Fruit fly (Drosophila melanogaster): ENCODE data around the gene t-cup.

The t-cup gene

dm6 chr2L:12507338-12508053 is 10.4 kb upstream of the t-cup start, which contains the start of gene CG43051 (continued):
- TF ChIP-seq CG14860 (GFP tag; IDR thresholded peaks at IDR 0.05; ENCODE audit: partially characterized antibody) (no peak), Doc2 (GFP tag; IDR thresholded peaks at IDR 0.05) (no peak), MBD-R2 (GFP tag; IDR thresholded peaks at IDR 0.05) (no peak), dmrt99B (tag; optimal IDR thresholded peaks at IDR 0.05) (no peak), CG17361 (GFP tag; IDR thresholded peaks at IDR 0.05) (no peak), z (GFP tag; IDR thresholded peaks at IDR 0.05) (no peak), CG14965 (GFP tag; optimal IDR thresholded peaks at IDR 0.05; ENCODE audit: borderline replicate concordance) (no peak), CG2678 (tag; optimal IDR thresholded peaks at IDR 0.05) (peak; percentile 5), bsh (GFP tag; optimal IDR thresholded peaks at IDR 0.05) (no peak), CG2129 (GFP tag; IDR thresholded peaks at IDR 0.05; ENCODE audit: partially characterized antibody) (no peak), CG11696 (GFP tag; IDR thresholded peaks at IDR 0.05) (no peak), caup (GFP tag; optimal IDR thresholded peaks at IDR 0.05; ENCODE audit: severe bottlenecking) (no peak), usp (GFP tag; optimal IDR thresholded peaks at IDR 0.05) (no peak), ind (GFP tag; optimal IDR thresholded peaks at IDR 0.05) (no peak), en (GFP tag; optimal IDR thresholded peaks at IDR 0.05) (no peak), CG3838 (GFP tag; optimal IDR thresholded peaks at IDR 0.05) (peak; percentile 88), Lim3 (GFP tag; IDR thresholded peaks at IDR 0.05) (no peak), D19B (GFP tag; optimal IDR thresholded peaks at IDR 0.05) (peak; percentile 24), slou (GFP tag; optimal IDR thresholded peaks at IDR 0.05) (no peak), CG12942 (GFP tag; optimal IDR thresholded peaks at IDR 0.05) (no peak), CG8944 (GFP tag; optimal IDR thresholded peaks at IDR 0.05) (no peak), CG6254 (GFP tag; optimal IDR thresholded peaks at IDR 0.05) (no peak), cad (GFP tag; optimal IDR thresholded peaks at IDR 0.05) (no peak), dmrt11E (tag; optimal IDR thresholded peaks at IDR 0.05) (no peak), CG2875 (GFP tag; optimal IDR thresholded peaks at IDR 0.05) (no peak), stc (GFP tag; IDR thresholded peaks at IDR 0.05) (peak; percentile 59; the same call in 1 of the 2 replicates), CG18764 (GFP tag; optimal IDR thresholded peaks at IDR 0.05) (no peak), CG6791 (GFP tag; IDR thresholded peaks at IDR 0.05; ENCODE audit: partially characterized antibody) (no peak), CG9932 (GFP tag; IDR thresholded peaks at IDR 0.05) (no peak), Chrac-16 (GFP tag; optimal IDR thresholded peaks at IDR 0.05) (no peak), Scr (GFP tag; IDR thresholded peaks at IDR 0.05; ENCODE audit: partially characterized antibody) (peak; percentile 32; the same call in 1 of the 2 replicates), danr (GFP tag; IDR thresholded peaks at IDR 0.05) (0 out of 2 replicates have a peak, but pooled peaks have one; percentile 6), Bgb (GFP tag; IDR thresholded peaks at IDR 0.05; ENCODE audit: partially characterized antibody) (0 out of 2 replicates have a peak, but pooled peaks have one; percentile 30), Fer1 (GFP tag; optimal IDR thresholded peaks at IDR 0.05) (peak; percentile 10), trh (GFP tag; optimal IDR thresholded peaks at IDR 0.05) (no peak), ab (GFP tag; optimal IDR thresholded peaks at IDR 0.05) (no peak), stwl (tag; optimal IDR thresholded peaks at IDR 0.05) (no peak), ci (GFP tag; IDR thresholded peaks at IDR 0.05) (peak; percentile 66; the same call in 2 of the 3 replicates), CG1024 (GFP tag; IDR thresholded peaks at IDR 0.05) (no peak), knrl (GFP tag; IDR thresholded peaks at IDR 0.05; ENCODE audit: partially characterized antibody) (no peak), E2f1 (GFP tag; IDR thresholded peaks at IDR 0.05) (no peak), CG8388 (GFP tag; optimal IDR thresholded peaks at IDR 0.05) (no peak), CG8478 (optimal IDR thresholded peaks at IDR 0.05) (no peak), CG31365 (tag; optimal IDR thresholded peaks at IDR 0.05) (peak; percentile 39), fu2 (GFP tag; optimal IDR thresholded peaks at IDR 0.05) (no peak), her (GFP tag; optimal IDR thresholded peaks at IDR 0.05) (peak; percentile 31), Spps (tag; optimal IDR thresholded peaks at IDR 0.05) (no peak), ac (GFP tag; optimal IDR thresholded peaks at IDR 0.05) (no peak), CG8281 (tag; optimal IDR thresholded peaks at IDR 0.05) (no peak), Elba2 (GFP tag; optimal IDR thresholded peaks at IDR 0.05) (no peak)
